Worm (Caenorhabditis elegans) whole organism, L1 larva: Measurements from ENCODE around the gene C54C6.11.

Source experiments
- C04F5.9 ChIP-seq: sonication (generic microtip); optimal IDR thresholded peaks from 2 replicates; lab custom pipeline; 2016; ENCODE audit warnings: missing genetic modification characterization, missing compliant biosample characterization
- C16A3.4 ChIP-seq: fragments of 150-350 bp; optimal IDR thresholded peaks from 2 replicates; lab custom pipeline; 2014; ENCODE audit warnings: missing biosample characterization, missing genetic modification characterization
- C34B4.2 ChIP-seq: sonication (generic microtip); optimal IDR thresholded peaks from 2 replicates; lab custom pipeline; 2017; ENCODE audit warnings: mild to moderate bottlenecking, missing genetic modification characterization, missing compliant biosample characterization
- Y116A8C.19 ChIP-seq: sonication (generic microtip); optimal IDR thresholded peaks from 2 replicates; lab custom pipeline; 2016; ENCODE audit warnings: missing compliant biosample characterization, missing genetic modification characterization, borderline replicate concordance
- aha-1 ChIP-seq: fragments of 150-350 bp; optimal IDR thresholded peaks from 2 replicates; lab custom pipeline; 2014; ENCODE audit warnings: missing biosample characterization, missing genetic modification characterization
- alr-1 ChIP-seq: fragments of 200-800 bp; sonication (Bioruptor generic); optimal IDR thresholded peaks from 2 replicates; lab custom pipeline; 2018; ENCODE audit warnings: borderline replicate concordance, mild to moderate bottlenecking, missing genetic modification characterization, missing compliant biosample characterization
- ama-1 ChIP-seq: fragments of 150-350 bp; optimal IDR thresholded peaks from 2 replicates; lab custom pipeline; 2014
- ceh-8 ChIP-seq: fragments of 200-800 bp; sonication (Bioruptor generic); optimal IDR thresholded peaks from 2 replicates; lab custom pipeline; 2018; ENCODE audit warnings: mild to moderate bottlenecking, missing genetic modification characterization, moderate library complexity, missing compliant biosample characterization
- ceh-82 ChIP-seq, 3 experiments: fragments of 150-350 bp in 1 of 3; sonication (generic microtip) in 2 of 3; optimal IDR thresholded peaks; 2 replicates each; lab custom pipeline; 2014 to 2017; ENCODE audit warnings: missing biosample characterization in 3 of 3, missing genetic modification characterization in 3 of 3
- ceh-88 ChIP-seq: fragments of 200-800 bp; sonication (Bioruptor generic); IDR thresholded peaks from 2 replicates; pipeline ENCODE4 v1.3.6; 2022; ENCODE audit warnings: missing genetic modification characterization, missing compliant biosample characterization
- ceh-90 ChIP-seq: sonication (generic microtip); optimal IDR thresholded peaks from 2 replicates; lab custom pipeline; 2016; ENCODE audit warnings: missing genetic modification characterization, missing compliant biosample characterization
- efl-1 ChIP-seq, 4 experiments: fragments of 150-350 bp; optimal IDR thresholded peaks in 3 of 4; peaks in 1 of 4; 1 replicate in 1 of 4; 2 replicates in 3 of 4; lab custom pipeline; 2014; ENCODE audit warnings: missing biosample characterization in 2 of 4, missing genetic modification characterization in 2 of 4, missing genetic modification reagents in 2 of 4
- efl-3 ChIP-seq: fragments of 200-800 bp; sonication (Bioruptor generic); optimal IDR thresholded peaks from 2 replicates; lab custom pipeline; 2018; ENCODE audit warnings: mild to moderate bottlenecking, missing genetic modification characterization, missing compliant biosample characterization
- elt-2 ChIP-seq: sonication (generic microtip); optimal IDR thresholded peaks from 2 replicates; lab custom pipeline; 2016; ENCODE audit warnings: missing genetic modification characterization, mild to moderate bottlenecking, inconsistent platforms, missing compliant biosample characterization, missing genetic modification reagents
- ets-5 ChIP-seq: fragments of 200-800 bp; sonication (Bioruptor generic); IDR thresholded peaks from 2 replicates; pipeline ENCODE4 v1.3.6; 2022; ENCODE audit warnings: missing genetic modification characterization, missing compliant biosample characterization
- fkh-10 ChIP-seq: sonication (generic microtip); optimal IDR thresholded peaks from 2 replicates; lab custom pipeline; 2017; ENCODE audit warnings: missing biosample characterization, missing genetic modification reagents, missing genetic modification characterization
- fkh-4 ChIP-seq: sonication (generic microtip); optimal IDR thresholded peaks from 2 replicates; lab custom pipeline; 2016; ENCODE audit warnings: missing compliant biosample characterization, missing genetic modification characterization, borderline replicate concordance
- fkh-8 ChIP-seq: sonication (generic microtip); optimal IDR thresholded peaks from 2 replicates; lab custom pipeline; 2016; ENCODE audit warnings: mild to moderate bottlenecking, missing genetic modification characterization, missing compliant biosample characterization
- grh-1 ChIP-seq: fragments of 200-800 bp; sonication (Bioruptor generic); IDR thresholded peaks from 2 replicates; pipeline ENCODE4 v1.3.6; 2022; ENCODE audit warnings: missing genetic modification reagents, missing genetic modification characterization, missing compliant biosample characterization
- hlh-4 ChIP-seq: sonication (generic microtip); optimal IDR thresholded peaks from 2 replicates; lab custom pipeline; 2016; ENCODE audit warnings: mild to moderate bottlenecking, missing genetic modification characterization, missing compliant biosample characterization
- hpl-2 ChIP-seq: fragments of 150-350 bp; optimal IDR thresholded peaks from 2 replicates; lab custom pipeline; 2014; ENCODE audit warnings: missing biosample characterization, missing genetic modification reagents, missing genetic modification characterization
- irx-1 ChIP-seq: sonication (generic microtip); optimal IDR thresholded peaks from 2 replicates; lab custom pipeline; 2016; ENCODE audit warnings: missing genetic modification characterization, missing compliant biosample characterization
- isw-1 ChIP-seq: fragments of 200-800 bp; sonication (Bioruptor generic); IDR thresholded peaks from 2 replicates; pipeline ENCODE4 v1.3.6; 2022; ENCODE audit warnings: missing genetic modification characterization, missing compliant biosample characterization
- lin-13 ChIP-seq: fragments of 150-350 bp; optimal IDR thresholded peaks from 2 replicates; lab custom pipeline; 2014; ENCODE audit warnings: missing biosample characterization, missing genetic modification reagents, missing genetic modification characterization
- lin-14 ChIP-seq: fragments of 200-800 bp; sonication (Bioruptor generic); optimal IDR thresholded peaks from 2 replicates; lab custom pipeline; 2018; ENCODE audit warnings: mild to moderate bottlenecking, missing genetic modification characterization, moderate library complexity, missing compliant biosample characterization
- lin-15B ChIP-seq: fragments of 150-350 bp; sonication (generic microtip); optimal IDR thresholded peaks from 3 replicates; lab custom pipeline; 2014; ENCODE audit warnings: missing biosample characterization, missing genetic modification characterization
- lsy-2 ChIP-seq, 2 experiments: fragments of 150-350 bp; optimal IDR thresholded peaks; 2 replicates each; lab custom pipeline; 2014; ENCODE audit warnings: missing biosample characterization in 2 of 2, missing genetic modification characterization in 2 of 2
- mep-1 ChIP-seq: fragments of 150-350 bp; optimal IDR thresholded peaks from 2 replicates; lab custom pipeline; 2014; ENCODE audit warnings: missing biosample characterization, missing genetic modification characterization
- nhr-11 ChIP-seq: fragments of 150-350 bp; optimal IDR thresholded peaks from 2 replicates; lab custom pipeline; 2014; ENCODE audit warnings: missing biosample characterization, missing genetic modification characterization
- nhr-12 ChIP-seq: sonication (generic microtip); optimal IDR thresholded peaks from 2 replicates; lab custom pipeline; 2017; ENCODE audit warnings: missing biosample characterization, missing genetic modification characterization
- nhr-19 ChIP-seq: fragments of 200-800 bp; sonication (Bioruptor generic); conservative IDR thresholded peaks from 2 replicates; pipeline ENCODE4 v1.3.6; 2022; ENCODE audit warnings: missing genetic modification characterization, missing compliant biosample characterization
- nhr-20 ChIP-seq: sonication (generic microtip); optimal IDR thresholded peaks from 2 replicates; lab custom pipeline; 2016; ENCODE audit warnings: mild to moderate bottlenecking, missing genetic modification characterization, missing compliant biosample characterization
- nhr-237 ChIP-seq: fragments of 150-350 bp; optimal IDR thresholded peaks from 2 replicates; lab custom pipeline; 2014; ENCODE audit warnings: missing biosample characterization, missing genetic modification characterization
- nhr-47 ChIP-seq: sonication (generic microtip); optimal IDR thresholded peaks from 2 replicates; lab custom pipeline; 2016; ENCODE audit warnings: mild to moderate bottlenecking, missing genetic modification characterization, moderate library complexity, missing compliant biosample characterization
- nhr-71 ChIP-seq: sonication (generic microtip); optimal IDR thresholded peaks from 2 replicates; lab custom pipeline; 2016; ENCODE audit warnings: mild to moderate bottlenecking, missing genetic modification characterization, moderate library complexity, missing compliant biosample characterization
- nhr-77 ChIP-seq: fragments of 150-350 bp; optimal IDR thresholded peaks from 2 replicates; lab custom pipeline; 2014; ENCODE audit warnings: missing biosample characterization, missing genetic modification characterization
- nhr-84 ChIP-seq: sonication (generic microtip); optimal IDR thresholded peaks from 2 replicates; lab custom pipeline; 2017; ENCODE audit warnings: missing biosample characterization, missing genetic modification characterization
- pag-3 ChIP-seq: sonication (generic microtip); optimal IDR thresholded peaks from 2 replicates; lab custom pipeline; 2017; ENCODE audit warnings: missing genetic modification characterization, mild to moderate bottlenecking, missing compliant biosample characterization, antibody characterized with exemption, borderline replicate concordance; ENCODE audit not compliant: insufficient read depth
- pax-3 ChIP-seq: fragments of 200-800 bp; sonication (Bioruptor generic); optimal IDR thresholded peaks from 2 replicates; lab custom pipeline; 2018; ENCODE audit warnings: mild to moderate bottlenecking, missing genetic modification characterization, moderate library complexity, missing compliant biosample characterization
- pqm-1 ChIP-seq: sonication (generic microtip); optimal IDR thresholded peaks from 3 replicates; lab custom pipeline; 2017; ENCODE audit warnings: missing biosample characterization, missing genetic modification characterization
- skn-1 ChIP-seq: fragments of 150-350 bp; optimal IDR thresholded peaks from 2 replicates; lab custom pipeline; 2014; ENCODE audit warnings: missing biosample characterization, missing genetic modification characterization
- snu-23 ChIP-seq: sonication (generic microtip); optimal IDR thresholded peaks from 2 replicates; lab custom pipeline; 2016; ENCODE audit warnings: missing genetic modification characterization, missing compliant biosample characterization
- sox-4 ChIP-seq: sonication (generic microtip); optimal IDR thresholded peaks from 2 replicates; lab custom pipeline; 2016; ENCODE audit warnings: missing genetic modification characterization, missing compliant biosample characterization
- sptf-1 ChIP-seq: fragments of 150-350 bp; optimal IDR thresholded peaks from 2 replicates; lab custom pipeline; 2014; ENCODE audit warnings: missing biosample characterization, missing genetic modification characterization
- sup-37 ChIP-seq: fragments of 200-800 bp; sonication (Bioruptor generic); optimal IDR thresholded peaks from 2 replicates; lab custom pipeline; 2018; ENCODE audit warnings: mild to moderate bottlenecking, missing genetic modification characterization, missing compliant biosample characterization
- swsn-7 ChIP-seq: sonication (generic microtip); optimal IDR thresholded peaks from 2 replicates; lab custom pipeline; 2016; ENCODE audit warnings: missing genetic modification characterization, missing compliant biosample characterization
- tbx-2 ChIP-seq: sonication (generic microtip); optimal IDR thresholded peaks from 2 replicates; lab custom pipeline; 2016; ENCODE audit warnings: missing genetic modification characterization, missing compliant biosample characterization
- unc-130 ChIP-seq: fragments of 150-350 bp; optimal IDR thresholded peaks from 2 replicates; lab custom pipeline; 2017; ENCODE audit warnings: missing biosample characterization, missing genetic modification characterization, inconsistent platforms
- unc-86 ChIP-seq: sonication (generic microtip); optimal IDR thresholded peaks from 2 replicates; lab custom pipeline; 2016; ENCODE audit warnings: missing genetic modification characterization, missing compliant biosample characterization
- zag-1 ChIP-seq: fragments of 150-350 bp; optimal IDR thresholded peaks from 2 replicates; lab custom pipeline; 2014; ENCODE audit warnings: missing biosample characterization, missing genetic modification characterization

C54C6.11 gene

DNA sequence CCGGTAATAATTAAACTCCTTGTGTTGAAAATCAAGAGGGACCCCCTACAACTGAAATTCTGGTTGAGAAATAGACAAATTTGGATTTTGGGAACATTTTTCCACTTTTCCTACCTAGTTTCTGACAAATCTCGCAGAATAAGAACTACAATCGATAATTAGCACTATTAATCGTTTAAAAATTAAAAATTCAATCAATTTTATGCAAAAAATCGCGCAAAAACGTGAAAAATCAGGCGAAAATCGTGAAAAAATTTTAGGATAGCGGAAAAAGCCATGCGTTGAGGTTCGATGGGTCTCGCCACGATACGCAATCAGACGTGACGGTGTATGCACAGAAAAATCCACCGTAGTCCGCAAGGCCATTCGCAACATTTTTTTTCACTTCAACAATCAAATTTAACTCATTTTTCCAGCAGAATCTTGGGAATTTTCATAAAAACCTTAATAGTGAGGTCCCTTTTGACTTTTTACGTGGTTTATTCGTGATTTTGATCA, 43.0 kb upstream of the C54C6.11 start, which contains the start of gene lias-1 (continued):
- no peak for TF ChIP-seq hlh-4 (tag; lab: Kevin White, UChicago)
- no peak for TF ChIP-seq ceh-90 (tag; lab: Kevin White, UChicago)
- peak; percentile 57 for TF ChIP-seq irx-1
- TF ChIP-seq ceh-82 (tag; optimal IDR thresholded peaks at IDR 0.05; lab: Kevin White, UChicago): peak; percentile 79 to 95 (median 86)
- peak; percentile 69 for TF ChIP-seq nhr-20 (tag; lab: Kevin White, UChicago)
- no peak for TF ChIP-seq nhr-84 (tag; lab: Kevin White, UChicago)
- no peak for TF ChIP-seq alr-1 (tag; lab: Kevin White, UChicago)
- peak; percentile 71 for TF ChIP-seq nhr-77 (tag; lab: Kevin White, UChicago)

DNA sequence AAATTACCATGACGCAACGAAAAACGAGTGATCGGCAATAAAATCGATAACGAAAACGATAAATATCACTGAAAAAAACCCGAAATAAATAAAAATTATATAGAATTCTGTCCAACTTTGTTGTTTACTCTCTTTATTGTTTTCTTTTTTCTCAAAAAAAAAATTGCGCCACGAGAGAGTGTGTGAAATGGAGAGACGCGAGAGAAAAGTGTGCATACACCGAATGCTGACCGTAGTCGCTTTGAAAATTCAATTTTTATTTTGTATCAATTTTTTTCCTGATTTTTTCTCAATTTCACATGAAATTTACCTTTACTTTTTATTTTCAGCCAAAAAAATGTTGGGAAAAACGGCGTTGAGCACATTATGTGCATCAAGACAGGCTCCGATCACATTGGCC, 38.2 kb upstream of the C54C6.11 start, which contains the start of the genes M01F1.4 and mrpl-35:
M01F1.4 (minus strand) TSS at position 126 of the 400 bp plus-strand sequence.
mrpl-35 (plus strand) TSS at position 330 of the 400 bp plus-strand sequence.
- TF ChIP-seq unc-130 (tag; lab: Kevin White, UChicago) (peak; percentile 26), aha-1 (tag; lab: Kevin White, UChicago) (no peak), nhr-20 (tag; lab: Kevin White, UChicago) (peak; percentile 57), irx-1 (no peak), sup-37 (GFP tag; lab: Kevin White, UChicago) (no peak), sox-4 (no peak), unc-86 (tag; lab: Kevin White, UChicago) (no peak), ets-5 (no peak), swsn-7 (tag; lab: Kevin White, UChicago) (peak; percentile 28), C34B4.2 (tag; lab: Kevin White, UChicago) (no peak), snu-23 (GFP tag; lab: Kevin White, UChicago) (peak; percentile 69), nhr-237 (no peak), lin-15B (tag; lab: Kevin White, UChicago) (no peak), C04F5.9 (tag; lab: Kevin White, UChicago) (peak; percentile 8), nhr-47 (tag; lab: Kevin White, UChicago) (peak; percentile 38), lsy-2 (tag; optimal IDR thresholded peaks at IDR 0.05; lab: Kevin White, UChicago) (peak; percentile 95 to 98), ceh-88 (GFP tag; lab: Robert Waterston, UW) (no peak), nhr-11 (tag; lab: Kevin White, UChicago) (no peak), ama-1 (no peak), fkh-10 (GFP tag; lab: Kevin White, UChicago) (no peak), ceh-82 (tag; optimal IDR thresholded peaks at IDR 0.05; lab: Kevin White, UChicago) (peak in 1 of 3 experiments; percentile 59), efl-1 (optimal IDR thresholded peaks at IDR 0.05; lab: Kevin White, UChicago) (peak; percentile 54 to 57), efl-1 (GFP tag; optimal IDR thresholded peaks at IDR 0.05 in 1 of 2; lab: Kevin White, UChicago) (peak; percentile 76 to 94), nhr-84 (tag; lab: Kevin White, UChicago) (no peak), pqm-1 (no peak), elt-2 (no peak), ceh-8 (GFP tag; lab: Kevin White, UChicago) (no peak), nhr-71 (tag; lab: Kevin White, UChicago) (peak; percentile 65), mep-1 (tag; lab: Kevin White, UChicago) (peak; percentile 93), tbx-2 (tag; lab: Kevin White, UChicago) (peak; percentile 23), hpl-2 (no peak), nhr-77 (tag; lab: Kevin White, UChicago) (no peak), nhr-12 (tag; lab: Kevin White, UChicago) (no peak), nhr-19 (GFP tag; lab: Robert Waterston, UW) (no peak), fkh-8 (peak; percentile 4), lin-13 (GFP tag; lab: Kevin White, UChicago) (no peak), sptf-1 (tag; lab: Kevin White, UChicago) (no peak), lin-14 (peak; percentile 72), fkh-4 (no peak), pag-3 (tag; lab: Kevin White, UChicago) (no peak), Y116A8C.19 (no peak), zag-1 (no peak), pax-3 (no peak), isw-1 (no peak; the same call in 1 of the 2 replicates), efl-3 (GFP tag; lab: Kevin White, UChicago) (no peak), grh-1 (GFP tag; lab: Robert Waterston, UW) (no peak), C16A3.4 (tag; lab: Kevin White, UChicago) (peak; percentile 3), skn-1 (peak; percentile 72)
